Fruit fly (Drosophila melanogaster) whole organism: ENCODE data around the gene CG18731.
A peak's percentile ranks its signal among the peaks of the same experiment; 100 is the strongest.

Experiments used
- CG8478 ChIP-seq: fragments of >200 bp; optimal IDR thresholded peaks from 2 replicates; lab custom pipeline; 2018; ENCODE audit warnings: inconsistent platforms
- Dll ChIP-seq: fragments of >200 bp; optimal IDR thresholded peaks from 2 replicates; lab custom pipeline; 2017
- EcR ChIP-seq, 2 experiments: fragments of >200 bp; optimal IDR thresholded peaks; 2 replicates each; lab custom pipeline; 2017; ENCODE audit warnings: missing biosample characterization in 2 of 2, missing genetic modification characterization in 2 of 2, missing genetic modification reagents in 2 of 2
- pan ChIP-seq: fragments of >200 bp; optimal IDR thresholded peaks from 2 replicates; lab custom pipeline; 2017
- psq ChIP-seq: fragments of >200 bp; optimal IDR thresholded peaks from 2 replicates; lab custom pipeline; 2017
- usp ChIP-seq: fragments of >200 bp; optimal IDR thresholded peaks from 2 replicates; lab custom pipeline; 2017; ENCODE audit warnings: missing biosample characterization, missing genetic modification characterization, mixed read lengths

Gene CG18731

DNA sequence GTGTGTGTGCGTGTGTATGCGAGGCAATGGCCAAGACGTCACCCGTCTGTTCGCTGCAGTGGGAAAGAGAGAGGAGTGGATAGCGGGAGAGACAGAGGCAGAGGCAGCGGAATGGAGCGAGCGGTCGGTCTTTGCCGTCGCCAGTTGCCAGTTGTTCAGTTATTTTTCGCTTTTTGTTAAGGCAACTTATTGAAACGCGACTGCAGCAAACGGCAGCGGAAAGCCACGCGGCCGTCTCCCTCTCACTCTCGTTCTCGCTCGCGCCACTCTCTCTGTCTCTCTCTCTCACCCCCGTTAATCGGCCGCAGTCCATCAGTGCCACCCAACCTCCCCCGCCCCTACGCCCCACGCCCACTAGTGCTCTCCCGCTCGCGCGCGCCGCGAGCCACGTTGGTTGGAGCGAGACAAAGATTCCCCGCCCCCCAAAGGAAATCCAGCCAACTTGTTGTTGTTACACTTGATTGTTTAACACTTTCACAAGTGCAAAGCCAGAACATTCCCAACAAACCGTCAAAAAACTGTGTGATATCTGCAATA lies 48.0 kb downstream of the CG18731 start:
- TF ChIP-seq pan (lab: Kevin White, UChicago) = no peak
- TF ChIP-seq CG8478 (lab: Kevin White, UChicago) = peak; percentile 82
- TF ChIP-seq usp (GFP tag; lab: Kevin White, UChicago) = no peak
- TF ChIP-seq Dll (lab: Kevin White, UChicago) = peak; percentile 88
- peak in 1 of 2 experiments; percentile 47 for TF ChIP-seq EcR (GFP tag; optimal IDR thresholded peaks at IDR 0.05; lab: Kevin White, UChicago)
- no peak for TF ChIP-seq psq (lab: Kevin White, UChicago)

- TF ChIP-seq usp (GFP tag; lab: Kevin White, UChicago) (no peak), pan (lab: Kevin White, UChicago) (peak; percentile 43)
These were observed 49.1 kb downstream of the CG18731 start for dm6 chr3R:29773833-29774324.

DNA sequence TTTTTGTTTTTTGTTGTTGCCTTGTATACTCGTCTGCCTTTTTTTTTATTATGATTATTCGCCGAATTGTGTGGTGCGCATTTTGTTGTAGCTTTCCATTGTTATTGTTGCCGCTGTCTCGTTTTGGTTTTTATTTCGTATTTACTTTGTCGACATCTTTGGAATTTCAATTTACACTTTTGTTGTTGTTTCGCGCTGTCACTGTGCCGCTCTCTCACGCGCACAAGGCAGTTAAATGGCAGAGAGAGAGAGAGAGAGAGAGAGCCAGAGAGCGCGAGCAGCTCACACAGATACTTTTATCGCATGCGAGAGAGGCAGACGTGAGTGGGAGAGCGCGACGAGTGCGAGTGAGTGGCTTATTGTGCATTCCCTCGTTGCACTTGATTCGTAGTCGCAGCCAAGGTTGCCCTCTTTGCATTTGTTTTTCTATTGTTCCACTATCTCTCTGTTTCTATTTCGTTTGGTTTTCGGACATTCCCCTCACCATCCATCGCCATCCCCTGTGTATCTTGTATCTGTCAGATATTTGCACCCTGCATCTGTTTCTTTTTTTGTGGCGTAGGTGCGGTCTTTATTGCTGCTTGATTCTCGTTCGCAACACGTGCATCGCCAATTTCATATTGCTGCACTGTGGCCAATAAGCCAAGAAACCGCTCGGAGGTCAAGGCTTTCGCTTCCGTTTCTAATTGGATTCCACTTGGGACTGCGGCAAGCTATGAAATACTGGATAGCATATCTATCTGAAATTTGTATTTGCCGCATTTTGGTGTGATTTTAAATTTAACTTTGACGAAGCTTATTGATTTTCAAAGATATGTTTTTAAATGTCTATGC lies 49.8 kb downstream of the CG18731 start:
- TF ChIP-seq Dll (lab: Kevin White, UChicago) (peak; percentile 99), pan (lab: Kevin White, UChicago) (no peak)
